Worm (Caenorhabditis elegans): ENCODE measurements around the gene tmem-258.
A peak's percentile ranks its signal among the peaks of the same experiment; 100 is the strongest.

Gene tmem-258

DNA sequence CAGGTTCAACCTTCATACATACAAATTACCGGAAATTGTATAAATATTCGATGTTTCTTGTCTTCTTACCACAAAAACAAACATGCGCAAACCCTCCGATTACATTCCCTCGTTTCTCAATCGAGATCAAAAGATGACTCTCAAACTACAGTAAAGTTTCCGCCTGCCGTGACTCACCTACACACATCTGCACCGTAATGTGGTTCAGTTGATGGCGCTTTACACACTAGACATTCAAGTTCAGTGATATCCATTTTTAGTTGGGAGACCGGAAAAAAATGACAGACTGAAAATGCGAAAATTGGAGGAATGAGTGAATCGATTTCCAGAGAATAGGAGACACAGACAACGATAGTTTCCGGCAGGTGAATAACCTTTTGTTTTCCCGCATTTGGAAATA, 28.3 kb downstream of the tmem-258 start, which contains the start of gene nhr-286:
TSS of gene nhr-286 (minus strand) at position 324 of the 400 bp plus-strand sequence.
- no peak for TF ChIP-seq ekl-4 (GFP tag; IDR thresholded peaks at IDR 0.05)
- 0 out of 2 replicates have a peak, but pooled peaks have one; percentile 30 for TF ChIP-seq egl-18 (GFP tag; IDR thresholded peaks at IDR 0.05)
- peak; percentile 43 for TF ChIP-seq ama-1 (optimal IDR thresholded peaks at IDR 0.05)
- TF ChIP-seq ama-1 (GFP tag; optimal IDR thresholded peaks at IDR 0.05) = no peak
- no peak for TF ChIP-seq C17E4.6 (GFP tag; IDR thresholded peaks at IDR 0.05)
- TF ChIP-seq Y53G8AR.9 (GFP tag; conservative IDR thresholded peaks at IDR 0.05) = 0 out of 2 replicates have a peak, but pooled peaks have one; percentile 31

DNA sequence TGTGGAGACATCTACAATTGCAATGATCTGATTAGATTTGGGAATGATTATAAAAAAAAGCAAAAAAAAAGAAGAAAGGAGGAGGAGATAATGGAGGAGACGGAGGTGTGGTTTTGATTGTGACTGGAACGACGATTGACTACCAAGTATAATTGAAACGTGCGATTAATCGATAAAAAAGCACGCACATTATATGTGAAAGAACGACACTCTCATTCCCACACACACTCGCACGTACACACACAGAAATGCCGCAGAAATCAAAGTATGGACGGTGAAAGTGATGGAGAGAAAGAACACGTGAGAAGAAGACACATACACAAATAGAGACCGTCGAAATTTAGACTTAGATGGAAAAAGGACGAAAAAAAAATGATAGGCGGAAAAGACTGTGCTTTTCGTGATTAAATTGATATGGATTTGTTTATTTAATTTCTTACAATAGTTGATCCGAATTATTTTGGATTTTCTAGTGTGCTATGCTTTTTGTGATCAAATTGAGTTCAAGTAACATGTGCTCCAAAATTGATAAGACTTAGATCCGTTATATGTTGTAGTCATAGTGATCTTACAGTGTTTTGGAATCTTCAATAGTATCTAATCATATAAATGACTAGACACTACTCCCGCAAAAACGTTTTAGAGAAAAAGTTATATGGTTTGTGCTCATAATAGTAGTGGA, 30.9 kb downstream of the tmem-258 start, which contains the start of gene nhr-135:
TSS of gene nhr-135 (minus strand) at position 51 of the 682 bp plus-strand sequence.
- TF ChIP-seq snpc-1.3 (tag; optimal IDR thresholded peaks at IDR 0.05; ENCODE audit: insufficient read depth) (no peak), atf-7 (tag; optimal IDR thresholded peaks at IDR 0.05) (peak; percentile 45), madf-10 (tag; optimal IDR thresholded peaks at IDR 0.05) (peak; percentile 61), snpc-3.4 (tag; optimal IDR thresholded peaks at IDR 0.05) (no peak), F39B2.1 (GFP tag; IDR thresholded peaks at IDR 0.05) (no peak), dox-1 (GFP tag; IDR thresholded peaks at IDR 0.05) (peak; percentile 44), tbp1 (GFP tag; optimal IDR thresholded peaks at IDR 0.05) (peak; percentile 39), attf-5 (GFP tag; optimal IDR thresholded peaks at IDR 0.05) (peak; percentile 66), let-607 (tag; optimal IDR thresholded peaks at IDR 0.05) (peak; percentile 18 to 32), egl-44 (GFP tag; IDR thresholded peaks at IDR 0.05) (peak; percentile 67; the same call in 1 of the 2 replicates), F22D6.2 (tag; optimal IDR thresholded peaks at IDR 0.05) (peak; percentile 48), ekl-4 (GFP tag; IDR thresholded peaks at IDR 0.05) (no peak), lin-40 (tag; optimal IDR thresholded peaks at IDR 0.05) (peak; percentile 73), B0336.3 (GFP tag; IDR thresholded peaks at IDR 0.05) (0 out of 2 replicates have a peak, but pooled peaks have one; percentile 38), nhr-80 (tag; optimal IDR thresholded peaks at IDR 0.05) (peak; percentile 92), somi-1 (GFP tag; optimal IDR thresholded peaks at IDR 0.05) (peak; percentile 37), Y53G8AR.9 (GFP tag; conservative IDR thresholded peaks at IDR 0.05) (peak; percentile 34; the same call in 1 of the 2 replicates), nhr-90 (tag; optimal IDR thresholded peaks at IDR 0.05) (peak; percentile 17), cebp-1 (GFP tag; IDR thresholded peaks at IDR 0.05) (0 out of 2 replicates have a peak, but pooled peaks have one; percentile 26), cebp-1 (tag; optimal IDR thresholded peaks at IDR 0.05) (peak; percentile 71), lin-26 (GFP tag; IDR thresholded peaks at IDR 0.05) (0 out of 2 replicates have a peak, but pooled peaks have one; percentile 50), mcd-1 (GFP tag; IDR thresholded peaks at IDR 0.05) (no peak), zfh-2 (GFP tag; conservative IDR thresholded peaks at IDR 0.05) (no peak), ama-1 (optimal IDR thresholded peaks at IDR 0.05) (peak; percentile 16), ama-1 (GFP tag; optimal IDR thresholded peaks at IDR 0.05) (no peak), ztf-26 (tag; optimal IDR thresholded peaks at IDR 0.05) (peak; percentile 53), nfyb-1 (GFP tag; IDR thresholded peaks at IDR 0.05) (peak; percentile 72; the same call in 1 of the 2 replicates), K12H6.12 (tag; optimal IDR thresholded peaks at IDR 0.05) (peak; percentile 3), ZK185.1 (tag; optimal IDR thresholded peaks at IDR 0.05; ENCODE audit: poor library complexity, severe bottlenecking) (peak; percentile 38), F55B11.4 (tag; optimal IDR thresholded peaks at IDR 0.05; ENCODE audit: borderline replicate concordance, insufficient read depth) (no peak), ets-4 (GFP tag; optimal IDR thresholded peaks at IDR 0.05) (no peak), xnd-1 (tag; optimal IDR thresholded peaks at IDR 0.05) (no peak), snpc-4 (GFP tag; optimal IDR thresholded peaks at IDR 0.05) (no peak), snpc-4 (tag; optimal IDR thresholded peaks at IDR 0.05) (peak in 1 of 4 experiments; percentile 35)
